Worm (Caenorhabditis elegans): ENCODE measurements around the gene ani-2.
A peak's percentile ranks its signal among the peaks of the same experiment; 100 is the strongest.

Gene ani-2

DNA sequence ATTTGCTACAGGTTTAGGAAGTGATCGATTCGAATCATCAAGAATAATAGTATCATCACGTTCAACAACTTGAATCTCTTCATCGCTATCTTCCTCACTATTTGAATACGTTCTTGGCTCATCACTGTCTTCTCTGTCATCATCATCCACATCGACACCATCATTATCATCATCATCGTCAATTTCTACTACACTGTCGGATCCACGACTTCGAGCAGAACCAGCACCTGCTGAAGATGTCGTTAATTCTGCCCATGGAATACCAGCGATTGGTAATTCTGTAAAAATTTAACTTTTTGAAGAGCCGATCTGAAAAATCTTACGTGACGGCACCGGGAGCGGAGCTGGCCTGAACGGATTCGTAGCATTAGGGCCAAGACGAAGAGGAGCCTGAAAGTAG is 15.2 kb downstream of the ani-2 start:
- TF ChIP-seq W03F9.2 (tag; optimal IDR thresholded peaks at IDR 0.05) (no peak), dao-5 (tag; optimal IDR thresholded peaks at IDR 0.05) (no peak), him-1 (tag; optimal IDR thresholded peaks at IDR 0.05) (no peak)

DNA sequence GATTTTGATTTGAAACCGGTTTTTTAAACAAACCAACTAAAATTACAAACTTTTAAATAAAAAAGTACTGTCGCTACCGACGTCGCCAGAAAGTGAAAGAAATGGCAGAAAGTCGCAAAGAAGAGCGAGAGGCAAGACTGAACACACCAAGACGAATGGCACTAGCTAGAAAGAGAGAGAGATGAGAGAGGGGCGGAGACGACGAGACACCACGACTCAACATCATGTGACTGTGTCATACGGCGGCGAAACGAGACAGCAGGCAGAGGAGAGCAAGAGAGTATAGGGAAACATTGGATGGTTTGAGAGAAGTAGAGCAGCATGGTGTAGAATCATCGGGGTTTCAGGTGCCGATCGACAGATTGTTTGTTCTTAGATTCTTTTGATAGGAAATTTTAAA is 16.8 kb downstream of the ani-2 start:
- TF ChIP-seq W03F9.2 (tag; optimal IDR thresholded peaks at IDR 0.05) = peak; percentile 66
- peak; percentile 78 for TF ChIP-seq dao-5 (tag; optimal IDR thresholded peaks at IDR 0.05)
- peak; percentile 18 for TF ChIP-seq him-1 (tag; optimal IDR thresholded peaks at IDR 0.05)

DNA sequence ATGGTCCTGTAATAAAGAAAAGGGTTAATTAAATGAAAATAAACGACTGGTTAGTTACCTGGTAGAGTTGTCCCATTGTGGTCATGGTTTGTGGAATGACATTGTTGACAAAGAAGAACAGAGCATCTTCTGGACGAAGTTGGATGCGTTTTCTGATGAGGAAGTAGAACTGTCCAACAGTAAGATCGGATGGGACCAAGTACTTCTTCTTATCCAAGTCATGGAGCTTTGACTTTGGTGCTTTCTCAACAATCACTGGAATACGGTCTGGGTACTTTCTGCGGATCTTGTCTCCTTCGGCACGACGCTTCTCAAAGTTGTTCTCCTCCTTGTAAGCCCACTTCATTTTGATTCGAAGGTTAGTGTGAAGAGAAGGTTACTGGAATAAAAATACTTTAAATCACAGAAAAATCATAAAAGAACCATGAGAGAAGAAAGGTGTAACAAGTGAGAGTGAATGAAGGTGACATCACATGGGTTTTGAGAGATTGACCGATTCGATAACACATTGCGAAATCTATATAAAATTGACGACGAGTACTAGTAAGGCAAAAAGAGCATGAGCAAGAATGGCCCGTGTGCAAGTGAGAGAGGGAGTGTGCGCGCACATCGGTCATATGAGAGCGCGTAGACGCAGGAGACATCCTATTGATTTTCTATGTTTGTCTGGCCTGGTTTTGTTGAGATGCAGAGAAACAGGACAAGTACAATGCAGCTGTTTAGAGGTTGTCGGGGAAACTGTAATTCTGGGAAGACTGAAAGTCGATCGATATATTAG is 17.6 kb downstream of the ani-2 start, which contains the start of gene lgg-1:
Gene lgg-1, minus strand, starts transcription at position 379 of the 778 bp plus-strand sequence.
- TF ChIP-seq W03F9.2 (tag; optimal IDR thresholded peaks at IDR 0.05) (no peak), dao-5 (tag; optimal IDR thresholded peaks at IDR 0.05) (no peak), him-1 (tag; optimal IDR thresholded peaks at IDR 0.05) (no peak)

DNA sequence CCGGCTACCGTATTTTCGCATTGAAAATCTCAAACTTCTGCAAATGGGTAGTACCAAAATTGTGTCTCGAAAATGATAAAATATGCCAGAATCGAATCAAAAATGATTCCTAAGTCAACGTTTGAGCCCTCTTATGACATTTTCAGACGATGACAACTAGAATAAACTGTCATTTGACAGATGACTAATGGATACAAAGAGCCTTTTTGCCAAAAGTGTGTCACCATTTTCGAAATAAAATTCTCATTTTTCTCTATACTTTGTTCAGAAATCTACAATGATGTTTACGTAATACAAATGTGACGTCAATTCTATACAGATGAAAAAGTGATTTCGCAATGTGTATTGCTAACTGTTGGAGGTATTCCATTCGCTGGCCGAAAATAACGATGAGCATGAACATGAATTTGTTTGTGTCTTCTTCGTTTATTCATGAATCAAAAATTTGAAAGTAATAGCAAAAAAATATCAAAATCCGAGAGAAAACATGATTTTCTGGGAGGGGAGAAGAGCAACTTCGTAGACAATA is 18.6 kb downstream of the ani-2 start:
- TF ChIP-seq W03F9.2 (tag; optimal IDR thresholded peaks at IDR 0.05) (no peak), him-1 (tag; optimal IDR thresholded peaks at IDR 0.05) (no peak), dao-5 (tag; optimal IDR thresholded peaks at IDR 0.05) (no peak)

DNA sequence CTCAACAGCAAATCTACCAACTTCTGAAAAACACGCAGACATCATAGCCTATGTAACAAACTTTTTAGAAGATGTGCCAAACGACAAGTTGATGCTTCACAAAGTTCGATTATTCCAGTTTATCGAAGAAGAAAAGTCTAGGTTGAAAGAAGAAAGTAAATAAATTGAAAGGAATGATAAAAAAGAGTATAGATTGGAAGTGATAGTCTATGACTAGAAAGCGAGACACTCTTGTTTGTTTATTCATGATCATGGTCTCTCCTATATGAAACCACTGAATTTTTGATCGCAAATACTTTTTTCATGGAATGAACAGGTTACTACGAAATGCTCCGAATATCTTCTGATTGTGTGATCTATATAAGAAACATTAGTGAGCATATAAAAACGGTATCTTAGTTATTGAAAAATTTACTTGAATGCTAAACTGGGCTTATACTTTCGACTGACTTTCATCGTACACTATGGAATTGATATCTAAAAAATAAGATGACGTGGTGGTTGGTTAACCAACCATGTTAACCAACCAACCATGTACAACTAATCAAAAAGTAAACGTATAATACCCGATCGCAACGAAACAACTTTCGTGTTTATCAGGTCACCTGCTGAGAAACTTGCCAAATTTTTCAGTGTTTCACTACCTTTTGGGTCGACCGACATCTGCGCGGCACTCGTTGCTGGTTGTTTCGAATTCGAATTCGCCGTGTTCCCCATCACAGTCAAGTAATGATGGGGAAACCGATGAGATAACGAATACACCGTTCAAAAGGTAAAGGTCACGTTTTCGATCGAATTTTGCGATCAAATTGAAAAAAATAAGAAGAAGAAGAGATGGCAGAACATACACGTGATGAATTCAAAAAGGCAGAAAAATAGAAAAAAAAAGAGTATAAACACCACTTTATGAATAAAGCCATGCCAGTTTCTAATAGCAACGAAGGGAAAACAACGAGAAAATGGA is 19.7 kb downstream of the ani-2 start, which contains the start of gene C32D5.8:
Gene C32D5.8, minus strand, starts transcription at position 770 of the 964 bp plus-strand sequence.
- TF ChIP-seq him-1 (tag; optimal IDR thresholded peaks at IDR 0.05) (no peak), W03F9.2 (tag; optimal IDR thresholded peaks at IDR 0.05) (no peak), dao-5 (tag; optimal IDR thresholded peaks at IDR 0.05) (no peak)

DNA sequence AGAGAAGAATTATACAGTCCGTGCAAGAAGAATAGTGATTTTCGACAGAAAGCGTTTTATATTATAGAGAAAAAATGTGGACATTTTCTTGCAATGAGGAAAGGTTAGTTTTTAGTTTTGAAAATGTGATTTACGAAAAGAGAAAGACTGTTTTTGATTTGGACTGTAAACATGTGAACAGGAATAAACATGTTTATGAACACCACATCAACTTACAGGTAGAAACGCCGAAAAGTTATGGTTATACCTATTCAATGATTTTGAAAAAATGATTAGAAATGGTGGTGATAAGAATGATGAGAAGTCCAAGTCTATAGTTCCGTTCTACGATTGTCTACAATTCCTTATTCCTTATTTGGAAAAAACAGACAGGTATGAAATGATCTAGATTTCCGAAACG is 20.7 kb downstream of the ani-2 start:
- TF ChIP-seq him-1 (tag; optimal IDR thresholded peaks at IDR 0.05) (no peak), W03F9.2 (tag; optimal IDR thresholded peaks at IDR 0.05) (no peak), dao-5 (tag; optimal IDR thresholded peaks at IDR 0.05) (no peak)

DNA sequence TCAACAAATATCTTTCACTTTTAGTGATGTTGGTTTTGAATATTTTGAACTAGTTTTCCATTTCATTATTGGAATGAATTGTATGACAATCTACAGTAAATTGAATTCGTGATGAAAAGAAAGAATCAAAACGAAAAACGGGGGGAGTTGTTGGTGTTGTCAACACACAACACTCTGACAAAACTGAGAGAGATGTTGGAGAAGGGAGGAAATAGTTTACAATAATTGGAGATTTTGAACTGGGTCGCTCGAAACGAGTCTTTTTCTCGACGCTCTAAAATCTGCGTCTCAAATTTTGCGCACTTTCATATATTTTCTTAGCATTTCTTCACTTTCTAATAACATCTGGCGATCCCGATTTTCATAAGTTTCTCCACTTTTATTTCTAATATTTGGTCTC is 21.3 kb downstream of the ani-2 start, which contains the start of gene txt-18:
Gene txt-18, plus strand, starts transcription at position 180 of the 400 bp plus-strand sequence.
- TF ChIP-seq him-1 (tag; optimal IDR thresholded peaks at IDR 0.05) = no peak
- no peak for TF ChIP-seq dao-5 (tag; optimal IDR thresholded peaks at IDR 0.05)
- TF ChIP-seq W03F9.2 (tag; optimal IDR thresholded peaks at IDR 0.05) = no peak

DNA sequence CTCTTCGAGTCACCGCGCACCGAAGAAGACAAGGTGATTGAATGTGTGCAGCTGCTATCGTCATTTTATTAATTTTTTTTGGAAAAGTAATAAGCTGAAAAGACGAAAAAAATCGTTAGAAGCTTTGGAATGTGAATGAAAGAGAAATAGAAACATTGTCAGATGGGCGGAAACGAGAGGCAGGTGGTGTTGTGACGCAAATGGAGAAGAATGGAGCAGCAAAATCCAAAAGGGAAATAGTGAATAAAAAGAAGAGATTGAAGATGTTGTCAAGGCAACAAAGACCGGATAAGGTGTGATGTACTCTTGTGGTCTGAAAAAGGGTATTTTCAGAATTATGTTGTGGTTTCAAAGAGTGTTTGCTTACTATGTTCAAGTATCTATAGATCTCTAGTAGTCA is 22.7 kb downstream of the ani-2 start:
- TF ChIP-seq dao-5 (tag; optimal IDR thresholded peaks at IDR 0.05) (no peak), him-1 (tag; optimal IDR thresholded peaks at IDR 0.05) (no peak), W03F9.2 (tag; optimal IDR thresholded peaks at IDR 0.05) (no peak)

DNA sequence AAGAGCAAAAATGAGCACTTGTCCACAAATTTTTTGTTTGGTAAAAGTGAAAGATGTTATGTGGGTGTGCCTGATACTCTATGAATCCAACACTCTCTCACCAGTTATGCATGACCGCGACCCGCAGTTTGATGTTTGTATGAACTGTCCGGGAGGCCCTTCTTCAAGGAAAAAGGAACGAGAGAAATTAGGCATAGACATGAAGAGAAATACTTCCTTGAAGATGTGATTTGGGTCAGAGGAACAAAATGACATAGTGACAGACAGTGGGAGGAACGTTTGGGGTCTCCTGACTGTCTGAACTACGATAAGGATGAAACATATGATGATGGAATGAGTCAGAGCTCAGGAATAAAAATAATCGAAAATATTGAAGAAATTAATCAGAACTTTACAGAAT is 24.1 kb downstream of the ani-2 start:
- TF ChIP-seq dao-5 (tag; optimal IDR thresholded peaks at IDR 0.05) (no peak), W03F9.2 (tag; optimal IDR thresholded peaks at IDR 0.05) (no peak), him-1 (tag; optimal IDR thresholded peaks at IDR 0.05) (no peak)

DNA sequence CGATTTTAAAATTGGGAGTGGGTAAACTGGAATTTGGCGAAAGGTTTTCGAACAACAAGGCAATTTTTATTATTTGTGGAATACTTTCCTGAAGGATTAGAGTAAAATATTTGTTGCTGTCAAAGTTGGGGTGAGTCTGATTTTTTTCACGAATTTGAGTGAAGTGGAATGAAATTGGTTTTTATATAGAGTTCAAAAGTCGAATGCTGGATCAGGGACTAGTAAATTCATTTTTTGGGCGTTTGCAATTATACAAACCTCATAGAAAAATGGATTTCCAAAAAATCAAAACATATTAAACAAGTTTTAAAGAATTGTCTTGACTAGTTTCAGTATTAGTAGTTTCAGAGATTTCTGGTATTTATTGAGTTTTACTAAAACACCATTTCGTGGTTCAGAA is 25.2 kb downstream of the ani-2 start, which contains the start of gene C32D5.7:
Gene C32D5.7, minus strand, starts transcription at position 101 of the 400 bp plus-strand sequence.
- no peak for TF ChIP-seq dao-5 (tag; optimal IDR thresholded peaks at IDR 0.05)
- no peak for TF ChIP-seq W03F9.2 (tag; optimal IDR thresholded peaks at IDR 0.05)
- no peak for TF ChIP-seq him-1 (tag; optimal IDR thresholded peaks at IDR 0.05)

DNA sequence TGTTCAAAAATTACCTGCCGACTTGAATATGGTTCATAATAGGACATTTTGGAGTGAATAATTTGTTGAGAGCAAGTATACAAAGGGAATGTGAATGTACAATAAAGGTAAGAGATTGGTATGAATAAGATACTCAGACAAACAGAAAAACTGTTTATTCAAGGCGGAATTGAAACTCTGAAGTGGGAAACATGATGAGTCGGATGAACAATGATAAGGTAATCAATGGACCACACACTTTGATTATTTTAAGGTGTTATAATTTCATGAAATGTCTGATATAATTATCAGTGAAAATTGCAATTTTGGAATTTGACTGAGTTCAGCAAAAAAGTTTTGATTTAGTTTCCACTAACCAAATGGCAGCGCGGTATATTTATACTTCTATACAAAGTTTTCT is 25.7 kb downstream of the ani-2 start:
- TF ChIP-seq him-1 (tag; optimal IDR thresholded peaks at IDR 0.05) (no peak), dao-5 (tag; optimal IDR thresholded peaks at IDR 0.05) (no peak), W03F9.2 (tag; optimal IDR thresholded peaks at IDR 0.05) (no peak)

DNA sequence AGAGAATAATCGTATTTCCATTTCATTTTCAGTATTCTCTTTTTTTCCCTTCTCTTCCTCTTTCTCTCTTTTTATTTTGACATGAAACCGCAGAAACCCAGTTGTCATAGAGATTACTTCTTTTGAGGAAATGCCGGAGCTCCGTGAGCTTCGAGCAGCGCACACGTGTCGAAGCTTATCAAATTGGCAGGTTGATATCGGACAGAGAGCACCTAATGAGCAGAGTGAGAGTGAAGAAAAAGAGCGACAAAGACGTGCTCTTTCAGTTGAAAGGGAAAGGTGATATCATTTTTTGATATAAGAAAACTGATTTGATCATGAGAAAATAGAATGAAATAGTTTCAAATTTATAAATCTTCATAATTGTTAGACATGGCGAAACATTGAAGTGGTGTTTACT is 29.8 kb downstream of the ani-2 start, which contains the start of gene C32D5.14:
Gene C32D5.14, plus strand, starts transcription at position 131 of the 400 bp plus-strand sequence.
- no peak for TF ChIP-seq W03F9.2 (tag; optimal IDR thresholded peaks at IDR 0.05)
- no peak for TF ChIP-seq dao-5 (tag; optimal IDR thresholded peaks at IDR 0.05)
- no peak for TF ChIP-seq him-1 (tag; optimal IDR thresholded peaks at IDR 0.05)

DNA sequence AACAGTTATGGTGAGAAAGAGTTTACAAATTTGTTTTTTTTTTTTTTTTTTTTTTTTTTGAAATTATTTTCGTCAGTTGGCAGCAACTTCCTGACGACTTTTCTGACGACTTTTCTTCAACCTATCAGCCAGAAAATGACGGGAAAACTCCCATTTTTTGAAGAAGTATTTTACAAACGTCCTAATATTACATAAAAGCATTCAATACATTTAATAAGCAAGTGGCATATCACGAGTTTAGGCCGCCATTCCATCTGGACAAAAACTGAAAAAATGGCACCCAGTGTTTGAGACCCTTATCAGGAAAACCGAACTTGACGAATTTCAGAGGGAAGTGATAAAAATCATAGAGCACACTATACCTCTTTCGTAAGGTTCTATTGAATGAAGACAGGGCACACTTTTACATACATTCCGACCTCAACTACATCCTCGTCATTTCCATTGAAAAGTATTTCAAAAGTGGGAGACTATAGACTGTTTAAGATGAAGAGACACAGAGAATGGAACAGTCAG is 30.4 kb downstream of the ani-2 start:
- TF ChIP-seq dao-5 (tag; optimal IDR thresholded peaks at IDR 0.05) = no peak
- TF ChIP-seq him-1 (tag; optimal IDR thresholded peaks at IDR 0.05) = no peak
- TF ChIP-seq W03F9.2 (tag; optimal IDR thresholded peaks at IDR 0.05) = no peak

Data from whole organism, L4/young adult.